Worm (Caenorhabditis elegans) whole organism, L3 larva: ENCODE data around the gene srh-299.

ENCODE experiments used
- R02D3.7 ChIP-seq: fragments of 150-350 bp; optimal IDR thresholded peaks from 2 replicates; lab custom pipeline; 2014; ENCODE audit warnings: missing biosample characterization, missing genetic modification characterization
- ceh-82 ChIP-seq: fragments of 150-350 bp; optimal IDR thresholded peaks from 2 replicates; lab custom pipeline; 2014; ENCODE audit warnings: missing biosample characterization, missing genetic modification characterization
- egl-27 ChIP-seq: sonication (generic microtip); optimal IDR thresholded peaks from 4 replicates; lab custom pipeline; 2017; ENCODE audit warnings: missing biosample characterization, missing genetic modification reagents, missing genetic modification characterization
- jun-1 ChIP-seq: fragments of 150-350 bp; optimal IDR thresholded peaks from 2 replicates; lab custom pipeline; 2014; ENCODE audit warnings: missing biosample characterization, missing genetic modification reagents, missing genetic modification characterization
- lsy-12 ChIP-seq: sonication (generic microtip); optimal IDR thresholded peaks from 2 replicates; lab custom pipeline; 2016; ENCODE audit warnings: mild to moderate bottlenecking, missing genetic modification characterization, missing compliant biosample characterization
- nhr-28 ChIP-seq: fragments of 150-350 bp; optimal IDR thresholded peaks from 2 replicates; lab custom pipeline; 2014; ENCODE audit warnings: missing biosample characterization, missing genetic modification characterization
- unc-39 ChIP-seq: sonication (generic microtip); optimal IDR thresholded peaks from 4 replicates; lab custom pipeline; 2017; ENCODE audit warnings: missing biosample characterization, missing genetic modification characterization

ce11 chrV:15858292-15858691 is 4.8 kb upstream of the srh-299 start, which contains the start of gene srh-148:
- TF ChIP-seq unc-39 (no peak), R02D3.7 (tag; lab: Kevin White, UChicago) (no peak), jun-1 (tag; lab: Kevin White, UChicago) (no peak), ceh-82 (tag; lab: Kevin White, UChicago) (no peak), nhr-28 (tag; lab: Kevin White, UChicago) (no peak), egl-27 (no peak), lsy-12 (no peak)
